Worm (Caenorhabditis elegans): ENCODE measurements around the gene egg-2.

DNA sequence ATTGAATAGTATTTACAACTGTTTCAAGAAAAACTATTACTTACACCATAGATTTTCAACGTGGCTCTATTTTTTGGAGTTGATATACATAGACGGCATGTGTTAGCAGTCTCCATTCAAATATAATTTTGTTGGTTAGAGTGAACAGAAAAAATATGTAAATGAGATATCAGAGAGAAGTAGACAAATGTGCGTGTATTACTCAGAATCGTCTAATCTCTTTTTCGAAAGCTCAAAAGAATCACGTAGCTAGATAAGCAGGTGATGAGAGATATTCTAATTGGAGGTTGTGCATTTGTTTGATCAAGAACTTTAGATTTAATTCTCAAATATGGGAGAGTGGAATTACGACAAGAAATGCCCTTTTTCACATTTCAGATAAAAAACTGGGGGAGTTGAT is 30.2 kb upstream of the egg-2 start, which contains the start of gene ZK418.10:
- TF ChIP-seq vab-15 (tag; optimal IDR thresholded peaks at IDR 0.05) = no peak
- no peak for TF ChIP-seq nhr-11 (tag; optimal IDR thresholded peaks at IDR 0.05)
- TF ChIP-seq tlp-1 (tag; optimal IDR thresholded peaks at IDR 0.05) = no peak
- no peak for TF ChIP-seq snpc-4 (tag; optimal IDR thresholded peaks at IDR 0.05)

Measured in whole organism, L1 larva.